Fruit fly (Drosophila melanogaster): ENCODE measurements around the gene mtTFB1.

The mtTFB1 gene

dm6 chr3L:11721498-11721946 is 12.7 kb downstream of the mtTFB1 start:
- TF ChIP-seq wor (GFP tag; IDR thresholded peaks at IDR 0.05) (no peak), hkb (optimal IDR thresholded peaks at IDR 0.05) (no peak), hkb (GFP tag; IDR thresholded peaks at IDR 0.05) (0 out of 2 replicates have a peak, but pooled peaks have one; percentile 26), Taf1 (GFP tag; IDR thresholded peaks at IDR 0.05) (no peak), cas (GFP tag; IDR thresholded peaks at IDR 0.05) (no peak), scrt (GFP tag; optimal IDR thresholded peaks at IDR 0.05) (no peak), CG9215 (GFP tag; IDR thresholded peaks at IDR 0.05) (no peak), CG18599 (GFP tag; optimal IDR thresholded peaks at IDR 0.05) (peak; percentile 42), caup (GFP tag; optimal IDR thresholded peaks at IDR 0.05; ENCODE audit: severe bottlenecking) (no peak), trem (tag; optimal IDR thresholded peaks at IDR 0.05) (no peak), CG33213 (GFP tag; optimal IDR thresholded peaks at IDR 0.05) (no peak), HLH54F (GFP tag; optimal IDR thresholded peaks at IDR 0.05) (peak; percentile 4), CG2889 (GFP tag; IDR thresholded peaks at IDR 0.05) (no peak), CG9817 (tag; optimal IDR thresholded peaks at IDR 0.05) (peak; percentile 27), Hmr (GFP tag; optimal IDR thresholded peaks at IDR 0.05) (peak; percentile 38), zf30C (GFP tag; optimal IDR thresholded peaks at IDR 0.05) (no peak), CG7987 (GFP tag; optimal IDR thresholded peaks at IDR 0.05) (peak; percentile 96), NfI (GFP tag; optimal IDR thresholded peaks at IDR 0.05) (peak; percentile 9), CG9609 (GFP tag; optimal IDR thresholded peaks at IDR 0.05) (no peak), CG15269 (tag; optimal IDR thresholded peaks at IDR 0.05) (peak; percentile 24), Fer3 (tag; optimal IDR thresholded peaks at IDR 0.05) (no peak), zfh2 (GFP tag; optimal IDR thresholded peaks at IDR 0.05) (peak; percentile 7), crol (GFP tag; IDR thresholded peaks at IDR 0.05) (no peak), grau (tag; optimal IDR thresholded peaks at IDR 0.05) (peak; percentile 89), sqz (GFP tag; optimal IDR thresholded peaks at IDR 0.05) (no peak), nom (GFP tag; optimal IDR thresholded peaks at IDR 0.05) (no peak), CG8765 (GFP tag; IDR thresholded peaks at IDR 0.05) (no peak), CG14050 (GFP tag; IDR thresholded peaks at IDR 0.05) (peak; percentile 25; the same call in 1 of the 3 replicates), CG8290 (GFP tag; optimal IDR thresholded peaks at IDR 0.05) (no peak), CG8290 (tag; optimal IDR thresholded peaks at IDR 0.05) (peak in 1 of 2 experiments; percentile 36), org-1 (GFP tag; optimal IDR thresholded peaks at IDR 0.05) (peak; percentile 16), fd102C (GFP tag; optimal IDR thresholded peaks at IDR 0.05) (no peak), CG9932 (GFP tag; IDR thresholded peaks at IDR 0.05) (peak; percentile 45), Fer2 (tag; optimal IDR thresholded peaks at IDR 0.05) (no peak), BEAF-32 (GFP tag; optimal IDR thresholded peaks at IDR 0.05) (no peak), Dek (tag; optimal IDR thresholded peaks at IDR 0.05) (no peak), CG10209 (GFP tag; optimal IDR thresholded peaks at IDR 0.05) (peak; percentile 5), esg (GFP tag; conservative IDR thresholded peaks at IDR 0.05) (no peak), Dad (GFP tag; optimal IDR thresholded peaks at IDR 0.05) (no peak), gsb-n (tag; optimal IDR thresholded peaks at IDR 0.05) (no peak), CoRest (tag; optimal IDR thresholded peaks at IDR 0.05) (peak; percentile 17), CG18476 (GFP tag; optimal IDR thresholded peaks at IDR 0.05) (no peak), HLH4C (GFP tag; IDR thresholded peaks at IDR 0.05; ENCODE audit: partially characterized antibody) (no peak), CG5245 (GFP tag; optimal IDR thresholded peaks at IDR 0.05) (no peak), lov (optimal IDR thresholded peaks at IDR 0.05) (no peak), lov (GFP tag; IDR thresholded peaks at IDR 0.05) (no peak), HLH3B (GFP tag; IDR thresholded peaks at IDR 0.05) (no peak), tgo (GFP tag; IDR thresholded peaks at IDR 0.05) (peak; percentile 35; the same call in 1 of the 3 replicates), CG17385 (GFP tag; optimal IDR thresholded peaks at IDR 0.05) (peak; percentile 11), Aef1 (GFP tag; IDR thresholded peaks at IDR 0.05) (peak; percentile 26; the same call in 1 of the 3 replicates), Dip3 (GFP tag; optimal IDR thresholded peaks at IDR 0.05) (peak; percentile 20), repo (GFP tag; optimal IDR thresholded peaks at IDR 0.05) (no peak)

All from whole organism, embryonic.